Worm (Caenorhabditis elegans): ENCODE results near the gene dyci-1.

Gene dyci-1

DNA sequence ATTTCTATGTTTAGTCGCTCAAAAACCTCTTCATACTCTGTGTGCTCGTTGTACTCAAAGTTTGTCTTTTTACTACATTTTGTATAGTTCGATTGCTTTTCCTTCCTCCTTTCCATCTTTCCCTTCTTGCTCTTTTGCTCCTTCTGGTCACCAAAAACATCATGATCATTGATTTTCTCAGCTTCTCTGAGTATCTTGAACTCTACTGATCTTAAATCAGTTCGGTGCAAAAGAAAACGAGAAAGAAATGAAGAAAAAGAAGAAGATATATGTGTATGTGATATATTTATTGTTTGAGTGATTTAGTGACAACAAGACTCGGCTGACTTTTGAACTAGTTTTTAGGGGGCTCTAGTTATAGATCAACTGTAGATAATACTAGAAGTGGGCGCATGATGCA lies 35.0 kb downstream of the dyci-1 start:
- TF ChIP-seq hmg-1.1 (GFP tag; IDR thresholded peaks at IDR 0.05) (no peak), ZK337.2 (GFP tag; IDR thresholded peaks at IDR 0.05) (no peak), unc-62 (GFP tag; optimal IDR thresholded peaks at IDR 0.05 in 1 of 2) (peak in 1 of 2 experiments; percentile 43), unc-62 (tag; optimal IDR thresholded peaks at IDR 0.05) (no peak)

DNA sequence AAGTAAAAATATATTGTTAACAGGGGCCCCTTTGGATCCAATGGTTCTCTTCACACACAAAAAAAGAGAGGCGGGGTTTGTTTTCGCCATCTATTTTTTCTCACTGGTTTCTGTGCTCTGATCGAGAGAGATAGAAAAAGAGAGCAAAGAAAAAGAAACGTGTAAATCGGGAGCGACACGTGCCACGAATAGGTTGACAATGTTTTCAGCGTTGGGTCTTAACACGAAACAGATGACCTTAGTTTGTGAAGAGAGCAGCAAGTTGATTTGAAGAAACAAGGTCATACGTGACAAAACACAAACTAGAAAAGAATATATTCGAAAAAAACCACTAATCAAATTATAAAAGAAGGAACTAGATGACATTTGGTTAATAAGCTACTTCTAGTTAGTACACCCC lies 36.6 kb downstream of the dyci-1 start, which contains the start of gene lin-45:
TSS of gene lin-45 (minus strand) at position 82 of the 400 bp plus-strand sequence.
- TF ChIP-seq zag-1 (tag; optimal IDR thresholded peaks at IDR 0.05): no peak
- TF ChIP-seq daf-16 (GFP tag; optimal IDR thresholded peaks at IDR 0.05): peak in 1 of 2 experiments; percentile 63
- TF ChIP-seq daf-16 (tag; optimal IDR thresholded peaks at IDR 0.05): no peak
- peak; percentile 26 for TF ChIP-seq hlh-11 (tag; optimal IDR thresholded peaks at IDR 0.05)
- peak; percentile 24 for TF ChIP-seq hlh-30 (tag; optimal IDR thresholded peaks at IDR 0.05; ENCODE audit: insufficient read depth)
- TF ChIP-seq dpl-1 (GFP tag; optimal IDR thresholded peaks at IDR 0.05): no peak
- TF ChIP-seq mxl-3 (GFP tag; optimal IDR thresholded peaks at IDR 0.05): peak; percentile 38
- peak in 1 of 2 experiments; percentile 8 for TF ChIP-seq hif-1 (tag; optimal IDR thresholded peaks at IDR 0.05)
- TF ChIP-seq unc-130 (GFP tag; optimal IDR thresholded peaks at IDR 0.05): no peak

DNA sequence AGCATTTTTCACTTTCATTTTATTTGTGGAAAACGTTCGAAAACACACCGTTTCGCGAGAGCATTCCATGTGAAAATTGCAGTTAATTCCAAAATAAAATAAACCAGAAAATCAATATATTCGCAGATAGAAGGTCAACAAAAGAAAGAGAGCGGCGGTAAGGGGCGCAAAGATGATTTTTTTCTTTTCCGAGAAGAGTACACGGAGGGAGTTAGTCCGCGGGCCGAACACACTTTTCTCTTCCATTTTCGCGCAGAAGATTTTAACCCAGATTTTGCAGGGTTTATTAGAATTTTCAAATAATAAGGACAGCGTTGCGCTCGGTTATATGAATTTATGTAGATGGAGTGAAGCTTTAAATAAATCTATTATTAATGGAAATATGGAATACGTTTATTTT lies 37.4 kb downstream of the dyci-1 start:
- TF ChIP-seq Y5F2A.4 (GFP tag; optimal IDR thresholded peaks at IDR 0.05): no peak
- no peak for TF ChIP-seq hmg-1.1 (GFP tag; IDR thresholded peaks at IDR 0.05)
- TF ChIP-seq tra-1 (GFP tag; IDR thresholded peaks at IDR 0.05): no peak
- no peak for TF ChIP-seq pha-4 (GFP tag; IDR thresholded peaks at IDR 0.05)
- TF ChIP-seq pha-4 (tag; optimal IDR thresholded peaks at IDR 0.05): peak; percentile 11
- no peak for TF ChIP-seq ztf-7 (tag; optimal IDR thresholded peaks at IDR 0.05)
- TF ChIP-seq aha-1 (tag): peak; percentile 0
- 0 out of 2 replicates have a peak, but pooled peaks have one; percentile 8 for TF ChIP-seq dmd-9 (GFP tag; IDR thresholded peaks at IDR 0.05)
- 0 out of 2 replicates have a peak, but pooled peaks have one; percentile 12 for TF ChIP-seq ZK337.2 (GFP tag; IDR thresholded peaks at IDR 0.05)
- TF ChIP-seq F10B5.3 (tag; optimal IDR thresholded peaks at IDR 0.05): no peak
- TF ChIP-seq cey-2 (tag; optimal IDR thresholded peaks at IDR 0.05; ENCODE audit: borderline replicate concordance, insufficient read depth): no peak
- TF ChIP-seq ceh-62 (tag; optimal IDR thresholded peaks at IDR 0.05): no peak
- no peak for TF ChIP-seq hlh-11 (tag; optimal IDR thresholded peaks at IDR 0.05)
- no peak for TF ChIP-seq skn-1 (tag; optimal IDR thresholded peaks at IDR 0.05)
- TF ChIP-seq daf-12 (tag; optimal IDR thresholded peaks at IDR 0.05): no peak
- TF ChIP-seq set-16 (GFP tag; IDR thresholded peaks at IDR 0.05): no peak
- no peak for TF ChIP-seq mxl-3 (GFP tag; optimal IDR thresholded peaks at IDR 0.05)
- TF ChIP-seq lin-13 (GFP tag; optimal IDR thresholded peaks at IDR 0.05): no peak
- no peak for TF ChIP-seq unc-62 (GFP tag; optimal IDR thresholded peaks at IDR 0.05 in 1 of 2)
- TF ChIP-seq unc-62 (tag; optimal IDR thresholded peaks at IDR 0.05): no peak
- TF ChIP-seq spr-3 (GFP tag; optimal IDR thresholded peaks at IDR 0.05): no peak
- peak in 1 of 2 experiments; percentile 66 for TF ChIP-seq hif-1 (tag; optimal IDR thresholded peaks at IDR 0.05)
- TF ChIP-seq snpc-1.2 (GFP tag; IDR thresholded peaks at IDR 0.05): 0 out of 2 replicates have a peak, but pooled peaks have one; percentile 56
- no peak for TF ChIP-seq madf-5 (GFP tag; IDR thresholded peaks at IDR 0.05)
- TF ChIP-seq lin-38 (GFP tag; IDR thresholded peaks at IDR 0.05): 0 out of 2 replicates have a peak, but pooled peaks have one; percentile 37
- no peak for TF ChIP-seq ceh-32 (tag; optimal IDR thresholded peaks at IDR 0.05; ENCODE audit: poor library complexity)
- TF ChIP-seq ZK546.5 (tag; optimal IDR thresholded peaks at IDR 0.05): no peak
- no peak for TF ChIP-seq Y105C5A.15 (GFP tag; IDR thresholded peaks at IDR 0.05)
- TF ChIP-seq aly-2 (tag; optimal IDR thresholded peaks at IDR 0.05): no peak
- no peak for TF ChIP-seq Y75B8A.6 (GFP tag; IDR thresholded peaks at IDR 0.05)
- TF ChIP-seq nhr-42 (GFP tag; IDR thresholded peaks at IDR 0.05): no peak
- no peak for TF ChIP-seq ama-1 (optimal IDR thresholded peaks at IDR 0.05)
- TF ChIP-seq lsy-2 (tag; optimal IDR thresholded peaks at IDR 0.05): peak in 1 of 2 experiments; percentile 52
- no peak for TF ChIP-seq lir-3 (tag; optimal IDR thresholded peaks at IDR 0.05)
- no peak for TF ChIP-seq ceh-44 (GFP tag; IDR thresholded peaks at IDR 0.05)
- TF ChIP-seq lin-39 (tag; optimal IDR thresholded peaks at IDR 0.05): no peak
- TF ChIP-seq nhr-25 (tag; optimal IDR thresholded peaks at IDR 0.05; ENCODE audit: borderline replicate concordance, insufficient read depth): peak; percentile 35
- peak; percentile 26 for TF ChIP-seq dpl-1 (GFP tag; optimal IDR thresholded peaks at IDR 0.05)
- TF ChIP-seq tag-97 (GFP tag; IDR thresholded peaks at IDR 0.05): no peak
- TF ChIP-seq F37D6.2 (tag; optimal IDR thresholded peaks at IDR 0.05): no peak
- no peak for TF ChIP-seq duxl-1 (tag; optimal IDR thresholded peaks at IDR 0.05; ENCODE audit: poor library complexity)

Measured in whole organism, L4 larva.